Fruit fly (Drosophila melanogaster) whole organism, embryonic: Measurements from ENCODE around the gene Glut1.

Experiments
- CG10147 ChIP-seq: fragments of 200-800 bp; sonication (Bioruptor generic); optimal IDR thresholded peaks from 2 replicates; lab custom pipeline; 2019; ENCODE audit warnings: missing biosample characterization, mild to moderate bottlenecking, missing genetic modification characterization, moderate library complexity
- CG11093 ChIP-seq: fragments of 200-800 bp; sonication (Bioruptor generic); IDR thresholded peaks from 3 replicates; pipeline ENCODE4 v1.3.6; 2022; ENCODE audit warnings: missing biosample characterization, missing genetic modification characterization
- CG15011 ChIP-seq: fragments of 200-800 bp; sonication (Bioruptor generic); optimal IDR thresholded peaks from 3 replicates; lab custom pipeline; 2018; ENCODE audit warnings: missing biosample characterization, mild to moderate bottlenecking, missing genetic modification characterization
- CG16813 ChIP-seq: fragments of 200-800 bp; sonication (Bioruptor generic); IDR thresholded peaks from 3 replicates; pipeline ENCODE4 v1.3.6; 2022; ENCODE audit warnings: missing biosample characterization, missing genetic modification characterization; ENCODE audit not compliant: partially characterized antibody
- CG17912 ChIP-seq: fragments of 200-800 bp; sonication (Bioruptor generic); optimal IDR thresholded peaks from 2 replicates; lab custom pipeline; 2018; ENCODE audit warnings: missing biosample characterization, mild to moderate bottlenecking, missing genetic modification characterization
- CG18262 ChIP-seq: fragments of 200-800 bp; optimal IDR thresholded peaks from 3 replicates; lab custom pipeline; 2019; ENCODE audit warnings: missing biosample characterization, mild to moderate bottlenecking, missing genetic modification characterization, moderate library complexity
- CG32767 ChIP-seq: fragments of 200-800 bp; sonication (Bioruptor generic); IDR thresholded peaks from 2 replicates; pipeline ENCODE4 v1.3.6; 2022; ENCODE audit warnings: missing biosample characterization, missing genetic modification characterization
- CG34376 ChIP-seq: fragments of 200-800 bp; sonication (Bioruptor generic); optimal IDR thresholded peaks from 2 replicates; lab custom pipeline; 2018; ENCODE audit warnings: missing biosample characterization, mild to moderate bottlenecking, missing genetic modification characterization
- CG3847 ChIP-seq: fragments of 200-800 bp; sonication (Bioruptor generic); IDR thresholded peaks from 2 replicates; pipeline ENCODE4 v1.3.6; 2022; ENCODE audit warnings: missing biosample characterization, missing genetic modification characterization
- CG4360 ChIP-seq: fragments of 200-800 bp; sonication (Bioruptor generic); IDR thresholded peaks from 2 replicates; pipeline ENCODE4 v1.3.6; 2022; ENCODE audit warnings: missing biosample characterization, missing genetic modification characterization
- CG4730 ChIP-seq: fragments of 200-800 bp; sonication (Bioruptor generic); IDR thresholded peaks from 2 replicates; pipeline ENCODE4 v1.3.6; 2022; ENCODE audit warnings: missing biosample characterization, missing genetic modification characterization
- CG6791 ChIP-seq: fragments of 200-800 bp; sonication (Bioruptor generic); IDR thresholded peaks from 3 replicates; pipeline ENCODE4 v1.3.6; 2022; ENCODE audit warnings: missing biosample characterization, missing genetic modification characterization; ENCODE audit not compliant: partially characterized antibody
- CG7357 ChIP-seq: fragments of 200-800 bp; sonication (Bioruptor generic); IDR thresholded peaks from 3 replicates; pipeline ENCODE4 v1.3.6; 2022; ENCODE audit warnings: missing biosample characterization, missing genetic modification characterization
- CG8290 ChIP-seq, 3 experiments: fragments of 200-800 bp; sonication (Bioruptor generic); optimal IDR thresholded peaks; 2 replicates each; lab custom pipeline; 2016 to 2019; ENCODE audit warnings: missing biosample characterization in 3 of 3, missing genetic modification characterization in 3 of 3, mild to moderate bottlenecking in 2 of 3, moderate library complexity in 1 of 3
- CG8388 ChIP-seq: fragments of 200-800 bp; sonication (Bioruptor generic); optimal IDR thresholded peaks from 2 replicates; lab custom pipeline; 2019; ENCODE audit warnings: missing biosample characterization, mild to moderate bottlenecking, missing genetic modification characterization, moderate library complexity
- Chrac-16 ChIP-seq: fragments of 200-800 bp; sonication (Bioruptor generic); optimal IDR thresholded peaks from 3 replicates; lab custom pipeline; 2016; ENCODE audit warnings: missing biosample characterization, missing genetic modification characterization
- Dad ChIP-seq: fragments of 200-800 bp; sonication (Bioruptor generic); optimal IDR thresholded peaks from 3 replicates; lab custom pipeline; 2016; ENCODE audit warnings: missing biosample characterization, missing genetic modification characterization
- H15 ChIP-seq: fragments of 200-800 bp; sonication (Bioruptor generic); IDR thresholded peaks from 3 replicates; pipeline ENCODE4 v1.3.6; 2022; ENCODE audit warnings: missing biosample characterization, missing genetic modification characterization
- HLH54F ChIP-seq: fragments of 200-800 bp; sonication (Bioruptor generic); optimal IDR thresholded peaks from 3 replicates; lab custom pipeline; 2016; ENCODE audit warnings: missing biosample characterization, missing genetic modification characterization
- Jarid2 ChIP-seq: fragments of 200-800 bp; sonication (Bioruptor generic); optimal IDR thresholded peaks from 3 replicates; lab custom pipeline; 2017; ENCODE audit warnings: mild to moderate bottlenecking, missing biosample characterization, missing genetic modification reagents, missing genetic modification characterization
- Lpt ChIP-seq: fragments of >200 bp; optimal IDR thresholded peaks from 2 replicates; lab custom pipeline; 2018; ENCODE audit warnings: missing biosample characterization, missing genetic modification characterization
- Mad ChIP-seq: fragments of 200-800 bp; sonication (Bioruptor generic); optimal IDR thresholded peaks from 2 replicates; lab custom pipeline; 2016; ENCODE audit warnings: missing biosample characterization, missing genetic modification characterization
- Oaz ChIP-seq: fragments of 200-800 bp; sonication (Bioruptor generic); IDR thresholded peaks from 2 replicates; pipeline ENCODE4 v1.3.6; 2022; ENCODE audit warnings: missing biosample characterization, missing genetic modification characterization
- Sox102F ChIP-seq: fragments of 200-800 bp; sonication (Bioruptor generic); optimal IDR thresholded peaks from 2 replicates; lab custom pipeline; 2018; ENCODE audit warnings: missing biosample characterization, mild to moderate bottlenecking, missing genetic modification characterization, moderate library complexity
- Sry-δ ChIP-seq: fragments of 200-800 bp; sonication (Bioruptor generic); optimal IDR thresholded peaks from 2 replicates; lab custom pipeline; 2016; ENCODE audit warnings: missing biosample characterization, missing genetic modification characterization
- Trl ChIP-seq, 3 experiments: fragments of >200 bp in 2 of 3; fragments of 200-800 bp in 1 of 3; sonication (Bioruptor generic) in 1 of 3; optimal IDR thresholded peaks; 2 replicates in 1 of 3; 3 replicates in 2 of 3; lab custom pipeline; 2016 to 2017; ENCODE audit warnings: missing biosample characterization in 1 of 3, missing genetic modification characterization in 1 of 3
- ase ChIP-seq: fragments of 200-800 bp; sonication (Bioruptor generic); IDR thresholded peaks from 3 replicates; pipeline ENCODE4 v1.3.6; 2022; ENCODE audit warnings: missing biosample characterization, missing genetic modification characterization
- ato ChIP-seq: fragments of 200-800 bp; sonication (Bioruptor generic); IDR thresholded peaks from 2 replicates; pipeline ENCODE4 v1.3.6; 2022; ENCODE audit warnings: missing biosample characterization, missing genetic modification characterization; ENCODE audit not compliant: partially characterized antibody
- chn ChIP-seq: fragments of 200-800 bp; sonication (Bioruptor generic); optimal IDR thresholded peaks from 2 replicates; lab custom pipeline; 2016; ENCODE audit warnings: missing biosample characterization, missing genetic modification characterization
- ci ChIP-seq: fragments of 200-800 bp; sonication (Bioruptor generic); IDR thresholded peaks from 3 replicates; pipeline ENCODE4 v1.3.6; 2022; ENCODE audit warnings: missing biosample characterization, missing genetic modification characterization
- dati ChIP-seq: fragments of 200-800 bp; sonication (Bioruptor generic); IDR thresholded peaks from 2 replicates; pipeline ENCODE4 v1.3.6; 2022; ENCODE audit warnings: missing biosample characterization, missing genetic modification characterization
- dmrt99B ChIP-seq: fragments of 200-800 bp; sonication (Bioruptor generic); optimal IDR thresholded peaks from 2 replicates; lab custom pipeline; 2018; ENCODE audit warnings: missing biosample characterization, mild to moderate bottlenecking, missing genetic modification characterization, moderate library complexity
- ewg ChIP-seq: fragments of 200-800 bp; sonication (Bioruptor generic); optimal IDR thresholded peaks from 3 replicates; lab custom pipeline; 2017; ENCODE audit warnings: mild to moderate bottlenecking, missing biosample characterization, missing genetic modification reagents, missing genetic modification characterization
- eyg ChIP-seq: fragments of 200-800 bp; sonication (Bioruptor generic); optimal IDR thresholded peaks from 3 replicates; lab custom pipeline; 2016; ENCODE audit warnings: missing biosample characterization, missing genetic modification characterization
- grau ChIP-seq: fragments of 200-800 bp; optimal IDR thresholded peaks from 3 replicates; lab custom pipeline; 2019; ENCODE audit warnings: missing biosample characterization, mild to moderate bottlenecking, missing genetic modification characterization, moderate library complexity
- gsb-n ChIP-seq: fragments of 200-800 bp; sonication (Bioruptor generic); optimal IDR thresholded peaks from 3 replicates; lab custom pipeline; 2018; ENCODE audit warnings: missing biosample characterization, mild to moderate bottlenecking, missing genetic modification characterization
- hbn ChIP-seq: fragments of 200-800 bp; sonication (Bioruptor generic); IDR thresholded peaks from 2 replicates; pipeline ENCODE4 v1.3.6; 2022; ENCODE audit warnings: missing biosample characterization, missing genetic modification characterization; ENCODE audit not compliant: partially characterized antibody
- nerfin-1 ChIP-seq: fragments of 200-800 bp; sonication (Bioruptor generic); optimal IDR thresholded peaks from 3 replicates; lab custom pipeline; 2019; ENCODE audit warnings: missing biosample characterization, mild to moderate bottlenecking, missing genetic modification characterization, moderate library complexity
- nmo ChIP-seq: fragments of 200-800 bp; sonication (Bioruptor generic); optimal IDR thresholded peaks from 2 replicates; lab custom pipeline; 2018; ENCODE audit warnings: missing biosample characterization, mild to moderate bottlenecking, missing genetic modification characterization, moderate library complexity
- onecut ChIP-seq: fragments of 200-800 bp; sonication (Bioruptor generic); IDR thresholded peaks from 2 replicates; pipeline ENCODE4 v1.3.6; 2022; ENCODE audit warnings: missing biosample characterization, missing genetic modification characterization
- pan ChIP-seq, 4 experiments: fragments of >200 bp in 3 of 4; fragments of 200-800 bp in 1 of 4; sonication (Bioruptor generic) in 1 of 4; optimal IDR thresholded peaks in 3 of 4; IDR thresholded peaks in 1 of 4; 2 replicates each; pipeline versions ENCODE4 v1.3.6 to Lab custom; 2017 to 2022; ENCODE audit warnings: missing biosample characterization in 2 of 4, missing genetic modification characterization in 2 of 4, mixed read lengths in 1 of 4
- prd ChIP-seq, 3 experiments: fragments of >200 bp in 2 of 3; fragments of 200-800 bp in 1 of 3; sonication (Bioruptor generic) in 1 of 3; optimal IDR thresholded peaks in 2 of 3; IDR thresholded peaks in 1 of 3; 2 replicates in 2 of 3; 3 replicates in 1 of 3; pipeline versions ENCODE4 v1.3.6 to Lab custom; 2017 to 2022; ENCODE audit warnings: missing biosample characterization in 1 of 3, missing genetic modification characterization in 1 of 3
- sug ChIP-seq: fragments of 200-800 bp; optimal IDR thresholded peaks from 2 replicates; lab custom pipeline; 2019; ENCODE audit warnings: missing biosample characterization, mild to moderate bottlenecking, missing genetic modification characterization, moderate library complexity
- tgo ChIP-seq: fragments of 200-800 bp; sonication (Bioruptor generic); IDR thresholded peaks from 3 replicates; pipeline ENCODE4 v1.3.6; 2022; ENCODE audit warnings: missing biosample characterization, missing genetic modification characterization
- tin ChIP-seq: fragments of 200-800 bp; sonication (Bioruptor generic); optimal IDR thresholded peaks from 3 replicates; lab custom pipeline; 2016; ENCODE audit warnings: missing biosample characterization, missing genetic modification characterization
- usp ChIP-seq: fragments of >200 bp; optimal IDR thresholded peaks from 2 replicates; lab custom pipeline; 2017; ENCODE audit warnings: missing biosample characterization, missing genetic modification characterization
- wor ChIP-seq: fragments of 200-800 bp; sonication (Bioruptor generic); IDR thresholded peaks from 2 replicates; pipeline ENCODE4 v1.3.6; 2022; ENCODE audit warnings: missing biosample characterization, missing genetic modification characterization

Glut1 gene

dm6 chr3L:904364-904763, 9.5 kb upstream of the Glut1 start (continued):
- peak; percentile 26; the same call in 1 of the 3 replicates for TF ChIP-seq tgo
- TF ChIP-seq Oaz, result no peak
- TF ChIP-seq Trl (optimal IDR thresholded peaks at IDR 0.05; lab: Kevin White, UChicago), result no peak
- peak; percentile 69 for TF ChIP-seq Trl (GFP tag; optimal IDR thresholded peaks at IDR 0.05; lab: Kevin White, UChicago)
- peak; percentile 45; the same call in 1 of the 3 replicates for TF ChIP-seq CG11093
- TF ChIP-seq CG10147 (GFP tag; lab: Kevin White, UChicago), result no peak
- peak; percentile 41 for TF ChIP-seq chn (GFP tag; lab: Kevin White, UChicago)
- no peak for TF ChIP-seq usp (GFP tag; lab: Kevin White, UChicago)
- TF ChIP-seq eyg, result no peak
- TF ChIP-seq HLH54F (GFP tag; lab: Kevin White, UChicago), result no peak
- TF ChIP-seq sug (tag; lab: Kevin White, UChicago), result no peak
- TF ChIP-seq CG34376 (GFP tag; lab: Kevin White, UChicago), result no peak
- peak; percentile 75 for TF ChIP-seq ci (GFP tag; lab: Robert Waterston, UW)
- TF ChIP-seq CG18262 (tag; lab: Kevin White, UChicago), result peak; percentile 77
- TF ChIP-seq dmrt99B (tag; lab: Kevin White, UChicago), result peak; percentile 60
- TF ChIP-seq Dad, result peak; percentile 12
- no peak for TF ChIP-seq nerfin-1 (tag; lab: Kevin White, UChicago)
- peak; percentile 13 for TF ChIP-seq Jarid2 (GFP tag; lab: Kevin White, UChicago)
- TF ChIP-seq hbn, result no peak
- no peak for TF ChIP-seq CG16813 (GFP tag; lab: Robert Waterston, UW)
- no peak for TF ChIP-seq CG15011 (GFP tag; lab: Kevin White, UChicago)
- peak; percentile 54 for TF ChIP-seq onecut (GFP tag; lab: Robert Waterston, UW)
- peak; percentile 8 for TF ChIP-seq Sry-δ (GFP tag; lab: Kevin White, UChicago)
- no peak for TF ChIP-seq prd (optimal IDR thresholded peaks at IDR 0.05; lab: Kevin White, UChicago)
- peak; percentile 81 for TF ChIP-seq prd (GFP tag; IDR thresholded peaks at IDR 0.05; lab: Robert Waterston, UW)

DNA sequence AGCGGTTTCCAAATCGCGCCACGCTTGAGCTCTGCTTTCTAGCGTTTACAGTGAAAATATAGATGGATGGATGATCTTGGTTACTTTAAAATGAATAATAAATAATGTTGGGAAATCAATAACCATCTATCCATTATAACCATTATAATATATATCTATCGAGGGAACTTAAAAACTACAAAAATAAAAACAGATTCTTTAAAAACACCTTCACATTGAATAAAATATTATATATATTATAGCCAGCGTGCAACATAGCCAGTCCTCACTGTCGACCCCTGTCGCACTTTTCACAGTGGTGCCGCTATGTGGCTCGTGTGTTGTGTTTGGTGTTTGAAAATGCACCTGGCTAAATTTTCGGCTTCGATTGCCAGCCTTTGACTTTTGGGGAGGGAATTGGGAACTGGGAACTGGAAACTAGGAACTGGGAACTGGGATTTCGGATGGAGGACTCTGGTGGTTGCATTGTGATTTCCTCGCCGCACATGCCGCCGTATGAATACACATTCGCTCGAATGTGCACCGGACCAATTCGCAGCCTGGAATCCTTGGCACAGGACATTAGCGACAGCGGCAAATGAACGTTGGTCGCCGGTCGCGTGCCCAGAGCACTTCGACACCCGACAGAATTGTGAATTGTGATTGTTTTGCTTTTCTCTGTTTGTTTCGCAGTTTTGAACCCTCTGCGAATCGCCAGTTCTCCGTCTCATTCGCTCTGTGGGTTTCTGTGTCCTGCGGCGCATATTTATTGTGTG, 8.7 kb upstream of the Glut1 start:
- TF ChIP-seq gsb-n (peak; percentile 55), ewg (GFP tag; lab: Kevin White, UChicago) (peak; percentile 20), CG4730 (peak; percentile 46; the same call in 1 of the 2 replicates), Mad (GFP tag; lab: Kevin White, UChicago) (no peak), CG3847 (GFP tag; lab: Robert Waterston, UW) (peak; percentile 19; the same call in 1 of the 2 replicates), H15 (GFP tag; lab: Robert Waterston, UW) (0 out of 3 replicates have a peak, but pooled peaks have one; percentile 29), ase (GFP tag; lab: Robert Waterston, UW) (0 out of 3 replicates have a peak, but pooled peaks have one; percentile 38), CG7357 (no peak), CG18262 (tag; lab: Kevin White, UChicago) (peak; percentile 73), wor (0 out of 2 replicates have a peak, but pooled peaks have one; percentile 27), pan (optimal IDR thresholded peaks at IDR 0.05; lab: Kevin White, UChicago) (no peak), pan (GFP tag; optimal IDR thresholded peaks at IDR 0.05 in 1 of 2, IDR thresholded peaks at IDR 0.05 in 1 of 2) (peak in 1 of 2 experiments; percentile 13), grau (peak; percentile 99), Sox102F (GFP tag; lab: Kevin White, UChicago) (peak; percentile 33), CG17912 (no peak), CG4360 (no peak), CG32767 (GFP tag; lab: Robert Waterston, UW) (0 out of 2 replicates have a peak, but pooled peaks have one; percentile 19), CG8388 (GFP tag; lab: Kevin White, UChicago) (peak; percentile 59), ato (GFP tag; lab: Robert Waterston, UW) (no peak), Lpt (GFP tag; lab: Kevin White, UChicago) (no peak), dati (GFP tag; lab: Robert Waterston, UW) (no peak), CG8290 (GFP tag; optimal IDR thresholded peaks at IDR 0.05; lab: Kevin White, UChicago) (no peak), CG8290 (tag; optimal IDR thresholded peaks at IDR 0.05; lab: Kevin White, UChicago) (no peak), CG6791 (GFP tag; lab: Robert Waterston, UW) (peak; percentile 62; the same call in 1 of the 3 replicates), Chrac-16 (GFP tag; lab: Kevin White, UChicago) (peak; percentile 10), nmo (GFP tag; lab: Kevin White, UChicago) (peak; percentile 39), tin (GFP tag; lab: Kevin White, UChicago) (peak; percentile 59)
